Fruit fly (Drosophila melanogaster) whole organism, prepupa: Measurements from ENCODE around the gene CG1024.

Experiments
- CG10631 ChIP-seq: fragments of 200-800 bp; sonication (Bioruptor generic); optimal IDR thresholded peaks from 2 replicates; lab custom pipeline; 2016; ENCODE audit warnings: missing biosample characterization, missing genetic modification characterization
- CG10669 ChIP-seq: fragments of 200-800 bp; sonication (Bioruptor generic); optimal IDR thresholded peaks from 3 replicates; lab custom pipeline; 2018; ENCODE audit warnings: missing biosample characterization, mild to moderate bottlenecking, missing genetic modification characterization, moderate library complexity
- CG11294 ChIP-seq: fragments of 200-800 bp; sonication (Bioruptor generic); IDR thresholded peaks from 2 replicates; pipeline ENCODE4 v1.3.6; 2022; ENCODE audit warnings: missing biosample characterization, missing genetic modification characterization
- CG15336 ChIP-seq: fragments of 200-800 bp; sonication (Bioruptor generic); IDR thresholded peaks from 2 replicates; pipeline ENCODE4 v1.3.6; 2022; ENCODE audit warnings: missing biosample characterization, missing genetic modification characterization
- CG1621 ChIP-seq: fragments of 200-800 bp; sonication (Bioruptor generic); optimal IDR thresholded peaks from 3 replicates; lab custom pipeline; 2018; ENCODE audit warnings: missing biosample characterization, mild to moderate bottlenecking, missing genetic modification characterization
- CG16779 ChIP-seq: fragments of 200-800 bp; sonication (Bioruptor generic); optimal IDR thresholded peaks from 3 replicates; lab custom pipeline; 2017; ENCODE audit warnings: missing biosample characterization, mild to moderate bottlenecking, missing genetic modification characterization
- CG3032 ChIP-seq: fragments of 200-800 bp; optimal IDR thresholded peaks from 2 replicates; lab custom pipeline; 2019; ENCODE audit warnings: missing biosample characterization, mild to moderate bottlenecking, missing genetic modification characterization, moderate library complexity
- CG31627 ChIP-seq: fragments of 200-800 bp; sonication (Bioruptor generic); optimal IDR thresholded peaks from 3 replicates; lab custom pipeline; 2016; ENCODE audit warnings: missing biosample characterization, missing genetic modification characterization
- CG34406 ChIP-seq: fragments of 200-800 bp; sonication (Bioruptor generic); optimal IDR thresholded peaks from 3 replicates; lab custom pipeline; 2016; ENCODE audit warnings: missing biosample characterization, missing genetic modification characterization
- CG3919 ChIP-seq: fragments of 200-800 bp; sonication (Bioruptor generic); optimal IDR thresholded peaks from 3 replicates; lab custom pipeline; 2016; ENCODE audit warnings: missing biosample characterization, missing genetic modification characterization
- CG4318 ChIP-seq: fragments of 200-800 bp; sonication (Bioruptor generic); optimal IDR thresholded peaks from 3 replicates; lab custom pipeline; 2017; ENCODE audit warnings: missing biosample characterization, mild to moderate bottlenecking, missing genetic modification characterization
- CG6163 ChIP-seq: fragments of 200-800 bp; sonication (Bioruptor generic); IDR thresholded peaks from 3 replicates; pipeline ENCODE4 v1.3.6; 2022; ENCODE audit warnings: missing biosample characterization, missing genetic modification characterization
- CG6276 ChIP-seq: fragments of 200-800 bp; sonication (Bioruptor generic); optimal IDR thresholded peaks from 2 replicates; lab custom pipeline; 2017; ENCODE audit warnings: missing biosample characterization, mild to moderate bottlenecking, missing genetic modification characterization
- CG6792 ChIP-seq: fragments of 200-800 bp; sonication (Bioruptor generic); optimal IDR thresholded peaks from 3 replicates; lab custom pipeline; 2016; ENCODE audit warnings: missing biosample characterization, missing genetic modification characterization
- CG6808 ChIP-seq: fragments of 200-800 bp; sonication (Bioruptor generic); optimal IDR thresholded peaks from 3 replicates; lab custom pipeline; 2017; ENCODE audit warnings: missing biosample characterization, missing genetic modification characterization, mild to moderate bottlenecking, moderate library complexity, missing genetic modification reagents
- CG8119 ChIP-seq: fragments of 200-800 bp; sonication (Bioruptor generic); IDR thresholded peaks from 3 replicates; pipeline ENCODE4 v1.3.6; 2022; ENCODE audit warnings: missing biosample characterization, missing genetic modification characterization
- Eip78C ChIP-seq: fragments of 200-800 bp; sonication (Bioruptor generic); peaks from one replicate; lab custom pipeline; 2016; ENCODE audit warnings: missing biosample characterization, missing genetic modification characterization
- Eip93F ChIP-seq: fragments of 200-800 bp; sonication (Bioruptor generic); optimal IDR thresholded peaks from 2 replicates; lab custom pipeline; 2016; ENCODE audit warnings: missing biosample characterization, mild to moderate bottlenecking, missing genetic modification characterization
- Ets21C ChIP-seq: fragments of 200-800 bp; sonication (Bioruptor generic); optimal IDR thresholded peaks from 3 replicates; lab custom pipeline; 2016; ENCODE audit warnings: missing biosample characterization, missing genetic modification characterization
- Gug ChIP-seq: fragments of 200-800 bp; sonication (Bioruptor generic); IDR thresholded peaks from 2 replicates; pipeline ENCODE4 v1.3.6; 2022; ENCODE audit warnings: missing biosample characterization, missing genetic modification characterization
- Hr38 ChIP-seq: sonication (Bioruptor generic); optimal IDR thresholded peaks from 2 replicates; lab custom pipeline; 2016; ENCODE audit warnings: missing biosample characterization, missing genetic modification characterization
- Hr39 ChIP-seq: fragments of 200-800 bp; sonication (Bioruptor generic); optimal IDR thresholded peaks from 2 replicates; lab custom pipeline; 2016; ENCODE audit warnings: missing biosample characterization, missing genetic modification characterization
- Hr4 ChIP-seq: fragments of 200-800 bp; sonication (Bioruptor generic); optimal IDR thresholded peaks from 3 replicates; lab custom pipeline; 2016; ENCODE audit warnings: missing biosample characterization, missing genetic modification characterization
- Lpt ChIP-seq: fragments of 200-800 bp; sonication (Bioruptor generic); optimal IDR thresholded peaks from 3 replicates; lab custom pipeline; 2016; ENCODE audit warnings: missing biosample characterization, missing genetic modification characterization
- Met ChIP-seq: fragments of 200-800 bp; sonication (Bioruptor generic); optimal IDR thresholded peaks from 3 replicates; lab custom pipeline; 2016; ENCODE audit warnings: missing biosample characterization, missing genetic modification characterization
- OdsH ChIP-seq: fragments of 200-800 bp; sonication (Bioruptor generic); optimal IDR thresholded peaks from 3 replicates; lab custom pipeline; 2016; ENCODE audit warnings: missing biosample characterization, missing genetic modification characterization
- Smox ChIP-seq: fragments of 200-800 bp; sonication (Bioruptor generic); optimal IDR thresholded peaks from 3 replicates; lab custom pipeline; 2016; ENCODE audit warnings: missing biosample characterization, missing genetic modification characterization
- Sox14 ChIP-seq: fragments of 200-800 bp; sonication (Bioruptor generic); optimal IDR thresholded peaks from 3 replicates; lab custom pipeline; 2016; ENCODE audit warnings: missing biosample characterization, missing genetic modification characterization
- Sox15 ChIP-seq: fragments of 200-800 bp; sonication (Bioruptor generic); optimal IDR thresholded peaks from 3 replicates; lab custom pipeline; 2016; ENCODE audit warnings: missing biosample characterization, missing genetic modification characterization
- achi ChIP-seq: fragments of 200-800 bp; sonication (Bioruptor generic); optimal IDR thresholded peaks from 3 replicates; lab custom pipeline; 2016; ENCODE audit warnings: missing biosample characterization, missing genetic modification characterization
- acj6 ChIP-seq: fragments of 200-800 bp; sonication (Bioruptor generic); optimal IDR thresholded peaks from 3 replicates; lab custom pipeline; 2016; ENCODE audit warnings: missing biosample characterization, missing genetic modification characterization
- cyc ChIP-seq: fragments of 200-800 bp; sonication (Bioruptor generic); optimal IDR thresholded peaks from 3 replicates; lab custom pipeline; 2016; ENCODE audit warnings: missing biosample characterization, missing genetic modification characterization
- dsx ChIP-seq: fragments of 200-800 bp; optimal IDR thresholded peaks from 3 replicates; lab custom pipeline; 2019; ENCODE audit warnings: missing biosample characterization, mild to moderate bottlenecking, missing genetic modification characterization, moderate library complexity; ENCODE audit not compliant: poor library complexity, severe bottlenecking
- esn ChIP-seq: fragments of 200-800 bp; sonication (Bioruptor generic); optimal IDR thresholded peaks from 2 replicates; lab custom pipeline; 2016; ENCODE audit warnings: missing biosample characterization, mild to moderate bottlenecking, missing genetic modification characterization, moderate library complexity
- fd59A ChIP-seq: fragments of 200-800 bp; sonication (Bioruptor generic); optimal IDR thresholded peaks from 2 replicates; lab custom pipeline; 2017; ENCODE audit warnings: missing biosample characterization, mild to moderate bottlenecking, missing genetic modification characterization, missing genetic modification reagents
- fd85E ChIP-seq: fragments of 200-800 bp; sonication (Bioruptor generic); optimal IDR thresholded peaks from 3 replicates; lab custom pipeline; 2016; ENCODE audit warnings: missing biosample characterization, missing genetic modification characterization
- fkh ChIP-seq: fragments of 200-800 bp; sonication (Bioruptor generic); optimal IDR thresholded peaks from 3 replicates; lab custom pipeline; 2017; ENCODE audit warnings: missing biosample characterization, mild to moderate bottlenecking, missing genetic modification characterization, moderate library complexity
- pdm3 ChIP-seq: fragments of 200-800 bp; sonication (Bioruptor generic); optimal IDR thresholded peaks from 3 replicates; lab custom pipeline; 2016; ENCODE audit warnings: missing biosample characterization, missing genetic modification characterization
- spab ChIP-seq: fragments of 200-800 bp; sonication (Bioruptor generic); optimal IDR thresholded peaks from 2 replicates; lab custom pipeline; 2017; ENCODE audit warnings: missing biosample characterization, mild to moderate bottlenecking, missing genetic modification characterization, missing genetic modification reagents
- svp ChIP-seq: fragments of 200-800 bp; sonication (Bioruptor generic); peaks from one replicate; lab custom pipeline; 2016; ENCODE audit warnings: missing biosample characterization, missing genetic modification characterization
- topi ChIP-seq: fragments of 200-800 bp; sonication (Bioruptor generic); optimal IDR thresholded peaks from 3 replicates; lab custom pipeline; 2016; ENCODE audit warnings: missing biosample characterization, missing genetic modification characterization
- vri ChIP-seq: fragments of 200-800 bp; sonication (Bioruptor generic); optimal IDR thresholded peaks from 3 replicates; lab custom pipeline; 2016; ENCODE audit warnings: missing biosample characterization, mild to moderate bottlenecking, missing genetic modification characterization

Gene CG1024

dm6 chr3R:6404174-6404573 is 24.0 kb upstream of the CG1024 start (continued):
- peak; percentile 75 for TF ChIP-seq topi
- TF ChIP-seq svp, result peak; percentile 84
- peak; percentile 53 for TF ChIP-seq CG16779 (tag; lab: Kevin White, UChicago)
- peak; percentile 79 for TF ChIP-seq CG3919 (GFP tag; lab: Kevin White, UChicago)
- TF ChIP-seq esn (GFP tag; lab: Kevin White, UChicago), result peak; percentile 74
- peak; percentile 75 for TF ChIP-seq CG10631 (GFP tag; lab: Kevin White, UChicago)
- TF ChIP-seq Hr4 (GFP tag; lab: Kevin White, UChicago), result peak; percentile 83
- peak; percentile 53 for TF ChIP-seq CG3032
- TF ChIP-seq dsx (GFP tag; lab: Kevin White, UChicago), result peak; percentile 45
- TF ChIP-seq pdm3 (GFP tag; lab: Kevin White, UChicago), result peak; percentile 71
- TF ChIP-seq Hr38 (GFP tag; lab: Kevin White, UChicago), result no peak
- peak; percentile 64 for TF ChIP-seq CG10669 (GFP tag; lab: Kevin White, UChicago)
- peak; percentile 79 for TF ChIP-seq CG31627 (GFP tag; lab: Kevin White, UChicago)
- peak; percentile 64 for TF ChIP-seq Smox (GFP tag; lab: Kevin White, UChicago)
- TF ChIP-seq cyc (GFP tag; lab: Kevin White, UChicago), result peak; percentile 73
- TF ChIP-seq CG11294 (GFP tag; lab: Robert Waterston, UW), result peak; percentile 66
- peak; percentile 23 for TF ChIP-seq spab (GFP tag; lab: Kevin White, UChicago)
- peak; percentile 76 for TF ChIP-seq OdsH
- TF ChIP-seq CG6808 (GFP tag; lab: Kevin White, UChicago), result peak; percentile 46
- TF ChIP-seq achi (GFP tag; lab: Kevin White, UChicago), result peak; percentile 78
- peak; percentile 73 for TF ChIP-seq CG6792 (GFP tag; lab: Kevin White, UChicago)
- TF ChIP-seq Eip78C (GFP tag; lab: Kevin White, UChicago), result peak; percentile 92
- TF ChIP-seq acj6 (GFP tag; lab: Kevin White, UChicago), result peak; percentile 78
- TF ChIP-seq Lpt (GFP tag; lab: Kevin White, UChicago), result peak; percentile 72
- peak; percentile 80 for TF ChIP-seq Sox14 (GFP tag; lab: Kevin White, UChicago)
- TF ChIP-seq fd85E (GFP tag; lab: Kevin White, UChicago), result no peak
- TF ChIP-seq Ets21C (GFP tag; lab: Kevin White, UChicago), result peak; percentile 59
- TF ChIP-seq CG6276 (GFP tag; lab: Kevin White, UChicago), result peak; percentile 74
- peak; percentile 61 for TF ChIP-seq CG4318 (GFP tag; lab: Kevin White, UChicago)
- TF ChIP-seq Met (GFP tag; lab: Kevin White, UChicago), result peak; percentile 67
- TF ChIP-seq Sox15, result peak; percentile 55
- peak; percentile 91 for TF ChIP-seq CG15336 (GFP tag; lab: Robert Waterston, UW)
- TF ChIP-seq CG6163 (GFP tag; lab: Robert Waterston, UW), result peak; percentile 90
- TF ChIP-seq CG1621 (tag; lab: Kevin White, UChicago), result peak; percentile 47
- peak; percentile 83 for TF ChIP-seq Gug (GFP tag; lab: Robert Waterston, UW)
- TF ChIP-seq fd59A (GFP tag; lab: Kevin White, UChicago), result no peak
- TF ChIP-seq fkh (GFP tag; lab: Kevin White, UChicago), result peak; percentile 40
- TF ChIP-seq CG34406 (GFP tag; lab: Kevin White, UChicago), result peak; percentile 70
- TF ChIP-seq Eip93F, result no peak
- TF ChIP-seq CG8119 (GFP tag; lab: Robert Waterston, UW), result peak; percentile 88; the same call in 2 of the 3 replicates

dm6 chr3R:6403674-6404073 is 23.5 kb upstream of the CG1024 start:
- TF ChIP-seq Hr39 (GFP tag; lab: Kevin White, UChicago), result no peak
- TF ChIP-seq Eip78C (GFP tag; lab: Kevin White, UChicago), result no peak
- TF ChIP-seq vri (GFP tag; lab: Kevin White, UChicago), result peak; percentile 61
- TF ChIP-seq Gug (GFP tag; lab: Robert Waterston, UW), result no peak
